Fruit fly (Drosophila melanogaster) whole organism, embryonic: ENCODE results near the gene CG9855.

ENCODE experiments used
- Abd-B ChIP-seq: fragments of 200-800 bp; sonication (Bioruptor generic); optimal IDR thresholded peaks from 2 replicates; lab custom pipeline; 2018; ENCODE audit warnings: missing biosample characterization, mild to moderate bottlenecking, missing genetic modification characterization, moderate library complexity
- Antp ChIP-seq: fragments of 200-800 bp; sonication (Bioruptor generic); optimal IDR thresholded peaks from 3 replicates; lab custom pipeline; 2016; ENCODE audit warnings: missing biosample characterization, missing genetic modification characterization
- Awh ChIP-seq: fragments of 200-800 bp; sonication (Bioruptor generic); IDR thresholded peaks from 2 replicates; pipeline ENCODE4, ENCODE4 v1.3.6; 2022; ENCODE audit warnings: missing biosample characterization, missing genetic modification characterization
- CG11085 ChIP-seq: fragments of 200-800 bp; sonication (Bioruptor generic); IDR thresholded peaks from 2 replicates; pipeline ENCODE4 v1.3.6; 2022; ENCODE audit warnings: missing biosample characterization, missing genetic modification characterization
- CG11247 ChIP-seq: fragments of 200-800 bp; sonication (Bioruptor generic); IDR thresholded peaks from 2 replicates; pipeline ENCODE4 v1.3.6; 2022; ENCODE audit warnings: missing biosample characterization, missing genetic modification characterization
- CG11504 ChIP-seq: fragments of 200-800 bp; sonication (Bioruptor generic); optimal IDR thresholded peaks from 3 replicates; lab custom pipeline; 2019; ENCODE audit warnings: missing biosample characterization, mild to moderate bottlenecking, missing genetic modification characterization, moderate library complexity
- CG12071 ChIP-seq: fragments of 200-800 bp; sonication (Bioruptor generic); optimal IDR thresholded peaks from 3 replicates; lab custom pipeline; 2018; ENCODE audit warnings: missing biosample characterization, mild to moderate bottlenecking, missing genetic modification characterization
- CG12391 ChIP-seq: fragments of 200-800 bp; sonication (Bioruptor generic); optimal IDR thresholded peaks from 3 replicates; lab custom pipeline; 2018; ENCODE audit warnings: missing biosample characterization, mild to moderate bottlenecking, missing genetic modification characterization, moderate library complexity
- CG12659 ChIP-seq: fragments of 200-800 bp; sonication (Bioruptor generic); optimal IDR thresholded peaks from 3 replicates; lab custom pipeline; 2017; ENCODE audit warnings: mild to moderate bottlenecking, missing biosample characterization, missing genetic modification reagents, missing genetic modification characterization
- CG15479 ChIP-seq: fragments of 200-800 bp; sonication (Bioruptor generic); optimal IDR thresholded peaks from 3 replicates; lab custom pipeline; 2019; ENCODE audit warnings: missing biosample characterization, mild to moderate bottlenecking, missing genetic modification characterization, moderate library complexity
- CG15514 ChIP-seq: fragments of 200-800 bp; sonication (Bioruptor generic); optimal IDR thresholded peaks from 3 replicates; lab custom pipeline; 2017; ENCODE audit warnings: missing biosample characterization, missing genetic modification characterization, mild to moderate bottlenecking, moderate library complexity, missing genetic modification reagents
- CG15601 ChIP-seq: fragments of 200-800 bp; sonication (Bioruptor generic); optimal IDR thresholded peaks from 3 replicates; lab custom pipeline; 2019; ENCODE audit warnings: missing biosample characterization, mild to moderate bottlenecking, missing genetic modification characterization, moderate library complexity
- CG17328 ChIP-seq: fragments of 200-800 bp; sonication (Bioruptor generic); IDR thresholded peaks from 2 replicates; pipeline ENCODE4 v1.3.6; 2022; ENCODE audit warnings: missing biosample characterization, missing genetic modification characterization
- CG17802 ChIP-seq: fragments of 200-800 bp; sonication (Bioruptor generic); optimal IDR thresholded peaks from 2 replicates; lab custom pipeline; 2018; ENCODE audit warnings: missing biosample characterization, mild to moderate bottlenecking, missing genetic modification characterization, moderate library complexity
- CG2678 ChIP-seq: fragments of 200-800 bp; sonication (Bioruptor generic); optimal IDR thresholded peaks from 3 replicates; lab custom pipeline; 2019; ENCODE audit warnings: missing biosample characterization, mild to moderate bottlenecking, missing genetic modification characterization, moderate library complexity
- CG30403 ChIP-seq: fragments of 200-800 bp; sonication (Bioruptor generic); optimal IDR thresholded peaks from 3 replicates; lab custom pipeline; 2016; ENCODE audit warnings: missing biosample characterization, missing genetic modification characterization
- CG5953 ChIP-seq: fragments of 200-800 bp; sonication (Bioruptor generic); IDR thresholded peaks from 2 replicates; pipeline ENCODE4 v1.3.6; 2022; ENCODE audit warnings: missing biosample characterization, missing genetic modification characterization
- CG6683 ChIP-seq: fragments of 200-800 bp; sonication (Bioruptor generic); optimal IDR thresholded peaks from 2 replicates; lab custom pipeline; 2017; ENCODE audit warnings: missing biosample characterization, mild to moderate bottlenecking, missing genetic modification characterization, missing genetic modification reagents
- CG7786 ChIP-seq: fragments of 200-800 bp; sonication (Bioruptor generic); optimal IDR thresholded peaks from 2 replicates; lab custom pipeline; 2016; ENCODE audit warnings: missing biosample characterization, missing genetic modification characterization
- CG7963 ChIP-seq: fragments of 200-800 bp; sonication (Bioruptor generic); IDR thresholded peaks from 3 replicates; pipeline ENCODE4 v1.3.6; 2022; ENCODE audit warnings: missing biosample characterization, missing genetic modification characterization; ENCODE audit not compliant: partially characterized antibody
- CG9876 ChIP-seq: fragments of 200-800 bp; sonication (Bioruptor generic); optimal IDR thresholded peaks from 2 replicates; lab custom pipeline; 2016; ENCODE audit warnings: missing biosample characterization, missing genetic modification characterization
- D ChIP-seq, 2 experiments: fragments of 200-800 bp in 1 of 2; fragments of >200 bp in 1 of 2; sonication (Bioruptor generic) in 1 of 2; optimal IDR thresholded peaks; 2 replicates in 1 of 2; 3 replicates in 1 of 2; lab custom pipeline; 2017; ENCODE audit warnings: mild to moderate bottlenecking in 1 of 2, missing biosample characterization in 1 of 2, missing genetic modification characterization in 1 of 2, missing genetic modification reagents in 1 of 2
- Deaf1 ChIP-seq: fragments of 200-800 bp; optimal IDR thresholded peaks from 3 replicates; lab custom pipeline; 2019; ENCODE audit warnings: missing biosample characterization, mild to moderate bottlenecking, missing genetic modification characterization, moderate library complexity
- H15 ChIP-seq: fragments of 200-800 bp; sonication (Bioruptor generic); IDR thresholded peaks from 3 replicates; pipeline ENCODE4 v1.3.6; 2022; ENCODE audit warnings: missing biosample characterization, missing genetic modification characterization
- HLH4C ChIP-seq: fragments of 200-800 bp; sonication (Bioruptor generic); IDR thresholded peaks from 3 replicates; pipeline ENCODE4 v1.3.6; 2022; ENCODE audit warnings: missing biosample characterization, missing genetic modification characterization; ENCODE audit not compliant: partially characterized antibody
- Hey ChIP-seq: fragments of 200-800 bp; sonication (Bioruptor generic); optimal IDR thresholded peaks from 3 replicates; lab custom pipeline; 2018; ENCODE audit warnings: missing biosample characterization, mild to moderate bottlenecking, missing genetic modification characterization
- Hmr ChIP-seq: fragments of 200-800 bp; sonication (Bioruptor generic); optimal IDR thresholded peaks from 3 replicates; lab custom pipeline; 2017; ENCODE audit warnings: mild to moderate bottlenecking, missing biosample characterization, missing genetic modification reagents, missing genetic modification characterization
- Hr51 ChIP-seq, 2 experiments: fragments of 200-800 bp; sonication (Bioruptor generic); optimal IDR thresholded peaks; 2 replicates in 1 of 2; 3 replicates in 1 of 2; lab custom pipeline; 2016 to 2018; ENCODE audit warnings: missing biosample characterization in 2 of 2, missing genetic modification characterization in 2 of 2, mild to moderate bottlenecking in 1 of 2, moderate library complexity in 1 of 2
- Jarid2 ChIP-seq: fragments of 200-800 bp; sonication (Bioruptor generic); optimal IDR thresholded peaks from 3 replicates; lab custom pipeline; 2017; ENCODE audit warnings: mild to moderate bottlenecking, missing biosample characterization, missing genetic modification reagents, missing genetic modification characterization
- Kr ChIP-seq: fragments of 200-800 bp; sonication (Bioruptor generic); optimal IDR thresholded peaks from 2 replicates; lab custom pipeline; 2017; ENCODE audit warnings: missing biosample characterization, mild to moderate bottlenecking, missing genetic modification characterization
- Lpt ChIP-seq: fragments of >200 bp; optimal IDR thresholded peaks from 2 replicates; lab custom pipeline; 2018; ENCODE audit warnings: missing biosample characterization, missing genetic modification characterization
- NC2α ChIP-seq: fragments of 200-800 bp; sonication (Bioruptor generic); optimal IDR thresholded peaks from 2 replicates; lab custom pipeline; 2016; ENCODE audit warnings: missing biosample characterization, missing genetic modification characterization
- NFAT ChIP-seq: fragments of 200-800 bp; sonication (Bioruptor generic); IDR thresholded peaks from 2 replicates; pipeline ENCODE4 v1.3.6; 2022; ENCODE audit warnings: missing biosample characterization, missing genetic modification characterization
- Ravus ChIP-seq: fragments of 200-800 bp; sonication (Bioruptor generic); IDR thresholded peaks from 2 replicates; pipeline ENCODE4 v1.3.6; 2022; ENCODE audit warnings: missing biosample characterization, missing genetic modification characterization
- Scr ChIP-seq: fragments of 200-800 bp; sonication (Bioruptor generic); IDR thresholded peaks from 2 replicates; pipeline ENCODE4 v1.3.6; 2022; ENCODE audit warnings: missing biosample characterization, missing genetic modification characterization; ENCODE audit not compliant: partially characterized antibody
- Stat92E ChIP-seq, 3 experiments: fragments of >200 bp in 2 of 3; fragments of 200-800 bp in 1 of 3; sonication (Bioruptor generic) in 1 of 3; optimal IDR thresholded peaks; 2 replicates each; lab custom pipeline; 2017 to 2019; ENCODE audit warnings: missing biosample characterization in 3 of 3, missing genetic modification characterization in 3 of 3, mild to moderate bottlenecking in 1 of 3, moderate library complexity in 1 of 3
- Trl ChIP-seq, 3 experiments: fragments of >200 bp in 2 of 3; fragments of 200-800 bp in 1 of 3; sonication (Bioruptor generic) in 1 of 3; optimal IDR thresholded peaks; 2 replicates in 1 of 3; 3 replicates in 2 of 3; lab custom pipeline; 2016 to 2017; ENCODE audit warnings: missing biosample characterization in 1 of 3, missing genetic modification characterization in 1 of 3
- bigmax ChIP-seq: fragments of 200-800 bp; sonication (Bioruptor generic); optimal IDR thresholded peaks from 2 replicates; lab custom pipeline; 2018; ENCODE audit warnings: missing biosample characterization, mild to moderate bottlenecking, missing genetic modification characterization
- dan ChIP-seq: fragments of 200-800 bp; sonication (Bioruptor generic); IDR thresholded peaks from 2 replicates; pipeline ENCODE4 v1.3.6; 2022; ENCODE audit warnings: missing biosample characterization, missing genetic modification characterization
- gem ChIP-seq: fragments of 200-800 bp; sonication (Bioruptor generic); optimal IDR thresholded peaks from 2 replicates; lab custom pipeline; 2019; ENCODE audit warnings: missing biosample characterization, mild to moderate bottlenecking, missing genetic modification characterization, moderate library complexity
- jumu ChIP-seq: fragments of 200-800 bp; sonication (Bioruptor generic); optimal IDR thresholded peaks from 3 replicates; lab custom pipeline; 2016; ENCODE audit warnings: missing biosample characterization, missing genetic modification characterization
- kah ChIP-seq: fragments of 200-800 bp; sonication (Bioruptor generic); optimal IDR thresholded peaks from 2 replicates; lab custom pipeline; 2018; ENCODE audit warnings: missing biosample characterization, mild to moderate bottlenecking, missing genetic modification characterization
- nau ChIP-seq: fragments of 200-800 bp; sonication (Bioruptor generic); optimal IDR thresholded peaks from 3 replicates; lab custom pipeline; 2017; ENCODE audit warnings: missing biosample characterization, mild to moderate bottlenecking, missing genetic modification characterization, missing genetic modification reagents
- pan ChIP-seq, 4 experiments: fragments of >200 bp in 3 of 4; fragments of 200-800 bp in 1 of 4; sonication (Bioruptor generic) in 1 of 4; optimal IDR thresholded peaks in 3 of 4; IDR thresholded peaks in 1 of 4; 2 replicates each; pipeline versions ENCODE4 v1.3.6 to Lab custom; 2017 to 2022; ENCODE audit warnings: missing biosample characterization in 2 of 4, missing genetic modification characterization in 2 of 4, mixed read lengths in 1 of 4
- pzg ChIP-seq: fragments of 200-800 bp; sonication (Bioruptor generic); optimal IDR thresholded peaks from 3 replicates; lab custom pipeline; 2018; ENCODE audit warnings: missing biosample characterization, mild to moderate bottlenecking, missing genetic modification characterization, moderate library complexity
- sim ChIP-seq: fragments of 200-800 bp; sonication (Bioruptor generic); IDR thresholded peaks from 2 replicates; pipeline ENCODE4 v1.3.6; 2022; ENCODE audit warnings: missing biosample characterization, missing genetic modification characterization
- unpg ChIP-seq: fragments of 200-800 bp; sonication (Bioruptor generic); optimal IDR thresholded peaks from 3 replicates; lab custom pipeline; 2018; ENCODE audit warnings: missing biosample characterization, mild to moderate bottlenecking, missing genetic modification characterization, moderate library complexity
- vvl ChIP-seq: fragments of 200-800 bp; sonication (Bioruptor generic); IDR thresholded peaks from 2 replicates; pipeline ENCODE4 v1.3.6; 2022; ENCODE audit warnings: missing biosample characterization, missing genetic modification characterization

The CG9855 gene

DNA sequence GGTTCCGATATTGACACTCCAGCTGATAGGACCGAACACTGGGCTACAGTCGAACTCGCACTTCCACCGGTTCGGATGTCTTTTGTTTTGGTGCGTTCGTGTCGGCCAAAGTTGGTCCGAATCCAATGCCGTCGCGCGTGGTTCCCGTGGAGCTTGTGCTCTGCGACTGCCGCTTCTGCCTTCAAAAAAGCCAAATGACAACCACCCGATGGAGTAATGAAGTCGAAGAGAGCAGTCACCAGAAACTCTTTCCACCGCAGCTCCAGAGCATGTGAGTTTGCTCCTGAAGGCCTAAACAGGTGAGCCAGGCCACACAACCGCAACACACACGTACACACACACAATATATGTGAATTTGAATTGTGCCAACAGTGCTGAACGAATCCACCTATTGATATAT is 3.6 kb downstream of the CG9855 start, which contains the start of gene CG34112 (continued):
- no peak for TF ChIP-seq CG11504 (tag; lab: Kevin White, UChicago)
- TF ChIP-seq vvl, result 0 out of 2 replicates have a peak, but pooled peaks have one; percentile 28
- TF ChIP-seq Hr51 (GFP tag; optimal IDR thresholded peaks at IDR 0.05; lab: Kevin White, UChicago), result no peak
- no peak for TF ChIP-seq CG9876 (GFP tag; lab: Kevin White, UChicago)
- TF ChIP-seq Lpt (GFP tag; lab: Kevin White, UChicago), result no peak
- TF ChIP-seq CG5953 (GFP tag; lab: Robert Waterston, UW), result no peak
- TF ChIP-seq Hmr (GFP tag; lab: Kevin White, UChicago), result no peak
- no peak for TF ChIP-seq pzg
- peak; percentile 24 for TF ChIP-seq CG15514 (GFP tag; lab: Kevin White, UChicago)
- no peak for TF ChIP-seq HLH4C
- no peak for TF ChIP-seq CG12659 (GFP tag; lab: Kevin White, UChicago)
- TF ChIP-seq CG2678, result no peak
- no peak for TF ChIP-seq CG17802 (tag; lab: Kevin White, UChicago)
- TF ChIP-seq gem (tag; lab: Kevin White, UChicago), result no peak
- TF ChIP-seq CG30403 (GFP tag; lab: Kevin White, UChicago), result no peak
- TF ChIP-seq nau (GFP tag; lab: Kevin White, UChicago), result no peak
- no peak for TF ChIP-seq Antp (GFP tag; lab: Kevin White, UChicago)
- no peak for TF ChIP-seq Stat92E (GFP tag; optimal IDR thresholded peaks at IDR 0.05; lab: Kevin White, UChicago)
- TF ChIP-seq Trl (optimal IDR thresholded peaks at IDR 0.05; lab: Kevin White, UChicago), result peak in 1 of 2 experiments; percentile 6
- TF ChIP-seq Trl (GFP tag; optimal IDR thresholded peaks at IDR 0.05; lab: Kevin White, UChicago), result no peak
- peak; percentile 17; the same call in 1 of the 2 replicates for TF ChIP-seq NFAT (GFP tag; lab: Robert Waterston, UW)

DNA sequence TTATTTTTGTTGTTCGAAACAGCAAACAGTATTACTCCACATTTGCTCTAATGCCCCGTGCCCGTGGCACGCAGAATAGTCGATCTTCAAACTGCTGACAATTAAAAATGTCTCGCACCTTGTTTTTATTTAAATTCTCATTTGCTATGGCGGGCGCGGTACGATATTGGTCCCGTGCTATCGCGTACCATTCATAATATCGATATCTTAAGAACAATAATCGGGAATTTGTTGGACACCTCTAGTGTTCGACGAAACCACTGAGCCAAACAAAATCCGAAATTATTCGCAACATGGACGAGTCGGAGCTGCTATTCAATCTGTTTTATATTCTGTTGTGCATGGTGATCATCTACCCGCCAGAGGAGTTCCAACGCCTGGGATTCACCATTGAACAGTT is 7.5 kb downstream of the CG9855 start, which contains the start of gene CG14646:
Gene CG14646 (plus strand): TSS at position 234 of the 400 bp plus-strand sequence.
- TF ChIP-seq dan (GFP tag; lab: Robert Waterston, UW) (no peak), CG11085 (GFP tag; lab: Robert Waterston, UW) (no peak), CG17328 (GFP tag; lab: Robert Waterston, UW) (no peak), CG12071 (GFP tag; lab: Kevin White, UChicago) (no peak), CG11247 (no peak), Hey (no peak), jumu (GFP tag; lab: Kevin White, UChicago) (no peak), CG7963 (GFP tag; lab: Robert Waterston, UW) (peak; percentile 66), CG7786 (GFP tag; lab: Kevin White, UChicago) (no peak), Abd-B (GFP tag; lab: Kevin White, UChicago) (no peak), Jarid2 (GFP tag; lab: Kevin White, UChicago) (no peak), unpg (no peak), Deaf1 (tag; lab: Kevin White, UChicago) (no peak), Scr (peak; percentile 87), bigmax (no peak), pan (optimal IDR thresholded peaks at IDR 0.05; lab: Kevin White, UChicago) (no peak), pan (GFP tag; optimal IDR thresholded peaks at IDR 0.05 in 1 of 2, IDR thresholded peaks at IDR 0.05 in 1 of 2) (no peak), CG11504 (tag; lab: Kevin White, UChicago) (no peak), NC2α (no peak), CG2678 (no peak), D (optimal IDR thresholded peaks at IDR 0.05; lab: Kevin White, UChicago) (no peak), D (GFP tag; optimal IDR thresholded peaks at IDR 0.05; lab: Kevin White, UChicago) (no peak), CG15601 (tag; lab: Kevin White, UChicago) (no peak), kah (GFP tag; lab: Kevin White, UChicago) (peak; percentile 37), Kr (GFP tag; lab: Kevin White, UChicago) (no peak), sim (GFP tag; lab: Robert Waterston, UW) (no peak), CG12391 (no peak), CG15479 (GFP tag; lab: Kevin White, UChicago) (no peak), Ravus (GFP tag; lab: Robert Waterston, UW) (no peak), Awh (GFP tag; lab: Robert Waterston, UW) (no peak), H15 (GFP tag; lab: Robert Waterston, UW) (no peak), CG6683 (GFP tag; lab: Kevin White, UChicago) (no peak)
